Fruit fly (Drosophila melanogaster) whole organism, embryonic: ENCODE data around the gene Dup99B.

Experiments used
- Asciz ChIP-seq: fragments of 200-800 bp; sonication (Bioruptor generic); optimal IDR thresholded peaks from 2 replicates; lab custom pipeline; 2017; ENCODE audit warnings: missing biosample characterization, mild to moderate bottlenecking, missing genetic modification characterization, missing genetic modification reagents
- CG10462 ChIP-seq: fragments of 200-800 bp; sonication (Bioruptor generic); optimal IDR thresholded peaks from 2 replicates; lab custom pipeline; 2016; ENCODE audit warnings: missing biosample characterization, missing genetic modification characterization
- CG11398 ChIP-seq: fragments of 200-800 bp; sonication (Bioruptor generic); optimal IDR thresholded peaks from 2 replicates; lab custom pipeline; 2016; ENCODE audit warnings: missing biosample characterization, missing genetic modification characterization
- CG11695 ChIP-seq: fragments of 200-800 bp; sonication (Bioruptor generic); IDR thresholded peaks from 3 replicates; pipeline ENCODE4 v1.3.6; 2022; ENCODE audit warnings: missing biosample characterization, missing genetic modification characterization
- CG12155 ChIP-seq: fragments of 200-800 bp; sonication (Bioruptor generic); optimal IDR thresholded peaks from 3 replicates; lab custom pipeline; 2016; ENCODE audit warnings: missing biosample characterization, missing genetic modification characterization
- CG12236 ChIP-seq: fragments of 200-800 bp; sonication (Bioruptor generic); optimal IDR thresholded peaks from 2 replicates; lab custom pipeline; 2016; ENCODE audit warnings: missing biosample characterization, missing genetic modification characterization
- CG13775 ChIP-seq: fragments of 200-800 bp; sonication (Bioruptor generic); optimal IDR thresholded peaks from 3 replicates; lab custom pipeline; 2017; ENCODE audit warnings: missing biosample characterization, mild to moderate bottlenecking, missing genetic modification characterization
- CG15696 ChIP-seq: fragments of 200-800 bp; sonication (Bioruptor generic); optimal IDR thresholded peaks from 2 replicates; lab custom pipeline; 2019; ENCODE audit warnings: missing biosample characterization, mild to moderate bottlenecking, missing genetic modification characterization, moderate library complexity
- CG1603 ChIP-seq: fragments of 200-800 bp; sonication (Bioruptor generic); optimal IDR thresholded peaks from 2 replicates; lab custom pipeline; 2019; ENCODE audit warnings: missing biosample characterization, mild to moderate bottlenecking, missing genetic modification characterization, moderate library complexity
- CG17568 ChIP-seq: fragments of 200-800 bp; sonication (Bioruptor generic); optimal IDR thresholded peaks from 2 replicates; lab custom pipeline; 2018; ENCODE audit warnings: missing biosample characterization, mild to moderate bottlenecking, missing genetic modification characterization, moderate library complexity
- CG18476 ChIP-seq: fragments of 200-800 bp; sonication (Bioruptor generic); optimal IDR thresholded peaks from 2 replicates; lab custom pipeline; 2016; ENCODE audit warnings: missing biosample characterization, mild to moderate bottlenecking, missing genetic modification characterization
- CG2199 ChIP-seq: fragments of 200-800 bp; sonication (Bioruptor generic); IDR thresholded peaks from 3 replicates; pipeline ENCODE4 v1.3.6; 2022; ENCODE audit warnings: missing biosample characterization, missing genetic modification characterization
- CG30403 ChIP-seq: fragments of 200-800 bp; sonication (Bioruptor generic); optimal IDR thresholded peaks from 3 replicates; lab custom pipeline; 2016; ENCODE audit warnings: missing biosample characterization, missing genetic modification characterization
- CG31388 ChIP-seq: fragments of 200-800 bp; sonication (Bioruptor generic); optimal IDR thresholded peaks from 2 replicates; lab custom pipeline; 2016; ENCODE audit warnings: missing biosample characterization, missing genetic modification characterization
- CG3281 ChIP-seq: fragments of 200-800 bp; sonication (Bioruptor generic); optimal IDR thresholded peaks from 3 replicates; lab custom pipeline; 2017; ENCODE audit warnings: missing biosample characterization, mild to moderate bottlenecking, missing genetic modification characterization
- CG43689 ChIP-seq: fragments of 200-800 bp; sonication (Bioruptor generic); IDR thresholded peaks from 2 replicates; pipeline ENCODE4 v1.3.6; 2022; ENCODE audit warnings: missing biosample characterization, missing genetic modification characterization
- CG4820 ChIP-seq: fragments of 200-800 bp; sonication (Bioruptor generic); optimal IDR thresholded peaks from 3 replicates; lab custom pipeline; 2016; ENCODE audit warnings: missing biosample characterization, missing genetic modification characterization
- CG7839 ChIP-seq: fragments of 200-800 bp; sonication (Bioruptor generic); optimal IDR thresholded peaks from 3 replicates; lab custom pipeline; 2018; ENCODE audit warnings: missing biosample characterization, mild to moderate bottlenecking, missing genetic modification characterization, moderate library complexity
- Dad ChIP-seq: fragments of 200-800 bp; sonication (Bioruptor generic); optimal IDR thresholded peaks from 3 replicates; lab custom pipeline; 2016; ENCODE audit warnings: missing biosample characterization, missing genetic modification characterization
- Dip3 ChIP-seq: fragments of 200-800 bp; sonication (Bioruptor generic); optimal IDR thresholded peaks from 3 replicates; lab custom pipeline; 2016; ENCODE audit warnings: missing biosample characterization, missing genetic modification characterization
- Doc2 ChIP-seq: fragments of 200-800 bp; sonication (Bioruptor generic); IDR thresholded peaks from 2 replicates; pipeline ENCODE4 v1.3.6; 2022; ENCODE audit warnings: missing biosample characterization, missing genetic modification characterization
- ERR ChIP-seq: fragments of 200-800 bp; sonication (Bioruptor generic); optimal IDR thresholded peaks from 2 replicates; lab custom pipeline; 2016; ENCODE audit warnings: missing biosample characterization, missing genetic modification characterization
- Hmr ChIP-seq: fragments of 200-800 bp; sonication (Bioruptor generic); optimal IDR thresholded peaks from 3 replicates; lab custom pipeline; 2017; ENCODE audit warnings: mild to moderate bottlenecking, missing biosample characterization, missing genetic modification reagents, missing genetic modification characterization
- Jarid2 ChIP-seq: fragments of 200-800 bp; sonication (Bioruptor generic); optimal IDR thresholded peaks from 3 replicates; lab custom pipeline; 2017; ENCODE audit warnings: mild to moderate bottlenecking, missing biosample characterization, missing genetic modification reagents, missing genetic modification characterization
- Meics ChIP-seq: fragments of 200-800 bp; sonication (Bioruptor generic); optimal IDR thresholded peaks from 2 replicates; lab custom pipeline; 2017; ENCODE audit warnings: missing biosample characterization, mild to moderate bottlenecking, missing genetic modification characterization
- Six4 ChIP-seq: fragments of 200-800 bp; sonication (Bioruptor generic); optimal IDR thresholded peaks from 2 replicates; lab custom pipeline; 2016; ENCODE audit warnings: missing biosample characterization, missing genetic modification characterization
- Sox100B ChIP-seq: fragments of 200-800 bp; sonication (Bioruptor generic); optimal IDR thresholded peaks from 3 replicates; lab custom pipeline; 2018; ENCODE audit warnings: missing biosample characterization, mild to moderate bottlenecking, missing genetic modification characterization
- Tbp ChIP-seq: fragments of >200 bp; optimal IDR thresholded peaks from 2 replicates; lab custom pipeline; 2018; ENCODE audit warnings: missing biosample characterization, missing genetic modification characterization
- Xbp1 ChIP-seq: fragments of 200-800 bp; sonication (Bioruptor generic); optimal IDR thresholded peaks from 3 replicates; lab custom pipeline; 2016; ENCODE audit warnings: missing biosample characterization, mild to moderate bottlenecking, missing genetic modification characterization
- Xrp1 ChIP-seq: fragments of 200-800 bp; sonication (Bioruptor generic); IDR thresholded peaks from 2 replicates; pipeline ENCODE4 v1.3.6; 2022; ENCODE audit warnings: missing biosample characterization, missing genetic modification characterization
- YL-1 ChIP-seq: fragments of 200-800 bp; sonication (Bioruptor generic); optimal IDR thresholded peaks from 3 replicates; lab custom pipeline; 2017; ENCODE audit warnings: missing biosample characterization, mild to moderate bottlenecking, missing genetic modification characterization
- bigmax ChIP-seq: fragments of 200-800 bp; sonication (Bioruptor generic); optimal IDR thresholded peaks from 2 replicates; lab custom pipeline; 2018; ENCODE audit warnings: missing biosample characterization, mild to moderate bottlenecking, missing genetic modification characterization
- ci ChIP-seq: fragments of 200-800 bp; sonication (Bioruptor generic); IDR thresholded peaks from 3 replicates; pipeline ENCODE4 v1.3.6; 2022; ENCODE audit warnings: missing biosample characterization, missing genetic modification characterization
- corto ChIP-seq: fragments of 200-800 bp; sonication (Bioruptor generic); optimal IDR thresholded peaks from 2 replicates; lab custom pipeline; 2016; ENCODE audit warnings: missing biosample characterization, mild to moderate bottlenecking, missing genetic modification characterization, moderate library complexity
- fd96Cb ChIP-seq: fragments of 200-800 bp; sonication (Bioruptor generic); optimal IDR thresholded peaks from 2 replicates; lab custom pipeline; 2018; ENCODE audit warnings: missing biosample characterization, mild to moderate bottlenecking, missing genetic modification characterization, moderate library complexity
- gfzf ChIP-seq: fragments of 200-800 bp; sonication (Bioruptor generic); optimal IDR thresholded peaks from 2 replicates; lab custom pipeline; 2016; ENCODE audit warnings: missing biosample characterization, mild to moderate bottlenecking, missing genetic modification characterization, moderate library complexity
- her ChIP-seq: fragments of 200-800 bp; sonication (Bioruptor generic); optimal IDR thresholded peaks from 2 replicates; lab custom pipeline; 2016; ENCODE audit warnings: missing biosample characterization, missing genetic modification characterization
- hth ChIP-seq: fragments of >200 bp; optimal IDR thresholded peaks from 2 replicates; lab custom pipeline; 2017; ENCODE audit warnings: inconsistent platforms
- ind ChIP-seq: fragments of 200-800 bp; sonication (Bioruptor generic); optimal IDR thresholded peaks from 3 replicates; lab custom pipeline; 2016; ENCODE audit warnings: missing biosample characterization, missing genetic modification characterization
- kah ChIP-seq: fragments of 200-800 bp; sonication (Bioruptor generic); optimal IDR thresholded peaks from 2 replicates; lab custom pipeline; 2018; ENCODE audit warnings: missing biosample characterization, mild to moderate bottlenecking, missing genetic modification characterization
- lbe ChIP-seq: fragments of 200-800 bp; sonication (Bioruptor generic); optimal IDR thresholded peaks from 2 replicates; lab custom pipeline; 2016; ENCODE audit warnings: missing biosample characterization, mild to moderate bottlenecking, missing genetic modification characterization
- org-1 ChIP-seq: fragments of 200-800 bp; sonication (Bioruptor generic); optimal IDR thresholded peaks from 2 replicates; lab custom pipeline; 2017; ENCODE audit warnings: missing biosample characterization, missing genetic modification characterization
- rib ChIP-seq: fragments of 200-800 bp; sonication (Bioruptor generic); IDR thresholded peaks from 2 replicates; pipeline ENCODE4 v1.3.6; 2022; ENCODE audit warnings: missing biosample characterization, missing genetic modification characterization
- sens ChIP-seq: fragments of 200-800 bp; sonication (Bioruptor generic); peaks from one replicate; lab custom pipeline; 2016; ENCODE audit warnings: missing biosample characterization, missing genetic modification characterization
- sens-2 ChIP-seq: fragments of 200-800 bp; sonication (Bioruptor generic); IDR thresholded peaks from 2 replicates; pipeline ENCODE4 v1.3.6; 2022; ENCODE audit warnings: missing biosample characterization, missing genetic modification characterization
- sim ChIP-seq: fragments of 200-800 bp; sonication (Bioruptor generic); IDR thresholded peaks from 2 replicates; pipeline ENCODE4 v1.3.6; 2022; ENCODE audit warnings: missing biosample characterization, missing genetic modification characterization
- sisA ChIP-seq: fragments of 200-800 bp; sonication (Bioruptor generic); IDR thresholded peaks from 2 replicates; pipeline ENCODE4 v1.3.6; 2022; ENCODE audit warnings: missing biosample characterization, missing genetic modification characterization
- vfl ChIP-seq: fragments of 200-800 bp; sonication (Bioruptor generic); optimal IDR thresholded peaks from 2 replicates; lab custom pipeline; 2016; ENCODE audit warnings: missing biosample characterization, missing genetic modification characterization
- vnd ChIP-seq: fragments of 200-800 bp; sonication (Bioruptor generic); IDR thresholded peaks from 3 replicates; pipeline ENCODE4 v1.3.6; 2022; ENCODE audit warnings: missing biosample characterization, missing genetic modification characterization; ENCODE audit not compliant: partially characterized antibody
- zen ChIP-seq: fragments of 200-800 bp; sonication (Bioruptor generic); optimal IDR thresholded peaks from 3 replicates; lab custom pipeline; 2018; ENCODE audit warnings: missing biosample characterization, mild to moderate bottlenecking, missing genetic modification characterization, moderate library complexity
- zf30C ChIP-seq: fragments of 200-800 bp; sonication (Bioruptor generic); optimal IDR thresholded peaks from 3 replicates; lab custom pipeline; 2018; ENCODE audit warnings: missing biosample characterization, mild to moderate bottlenecking, missing genetic modification characterization
- zfh1 ChIP-seq: fragments of 200-800 bp; sonication (Bioruptor generic); IDR thresholded peaks from 3 replicates; pipeline ENCODE4 v1.3.6; 2022; ENCODE audit warnings: missing biosample characterization, missing genetic modification characterization

Dup99B gene

dm6 chr3R:29690539-29690852, 24.7 kb downstream of the Dup99B start (continued):
- TF ChIP-seq CG10462 (GFP tag; lab: Kevin White, UChicago) (no peak), sens-2 (GFP tag; lab: Robert Waterston, UW) (no peak), rib (GFP tag; lab: Robert Waterston, UW) (no peak), fd96Cb (tag; lab: Kevin White, UChicago) (peak; percentile 59), Tbp (GFP tag; lab: Kevin White, UChicago) (no peak), lbe (GFP tag; lab: Kevin White, UChicago) (no peak), CG18476 (GFP tag; lab: Kevin White, UChicago) (peak; percentile 2), Dad (GFP tag; lab: Kevin White, UChicago) (no peak), Dip3 (no peak), CG2199 (GFP tag; lab: Robert Waterston, UW) (no peak), CG12236 (GFP tag; lab: Kevin White, UChicago) (no peak), CG7839 (tag; lab: Kevin White, UChicago) (peak; percentile 58), ind (GFP tag; lab: Kevin White, UChicago) (peak; percentile 19), org-1 (GFP tag; lab: Kevin White, UChicago) (no peak), hth (lab: Kevin White, UChicago) (no peak), gfzf (no peak), Jarid2 (GFP tag; lab: Kevin White, UChicago) (no peak), CG31388 (no peak), YL-1 (GFP tag; lab: Kevin White, UChicago) (no peak), zen (tag; lab: Kevin White, UChicago) (no peak), vnd (GFP tag; lab: Robert Waterston, UW) (no peak), CG11398 (GFP tag; lab: Kevin White, UChicago) (no peak), sim (GFP tag; lab: Robert Waterston, UW) (0 out of 2 replicates have a peak, but pooled peaks have one; percentile 44), CG12155 (GFP tag; lab: Kevin White, UChicago) (no peak), CG11695 (GFP tag; lab: Robert Waterston, UW) (no peak), Six4 (GFP tag; lab: Kevin White, UChicago) (peak; percentile 7), vfl (no peak), Hmr (GFP tag; lab: Kevin White, UChicago) (peak; percentile 24), bigmax (GFP tag; lab: Kevin White, UChicago) (no peak), CG4820 (GFP tag; lab: Kevin White, UChicago) (peak; percentile 24), corto (GFP tag; lab: Kevin White, UChicago) (no peak), CG30403 (GFP tag; lab: Kevin White, UChicago) (peak; percentile 50), sisA (GFP tag; lab: Robert Waterston, UW) (peak; percentile 54), CG43689 (GFP tag; lab: Robert Waterston, UW) (peak; percentile 30; the same call in 1 of the 2 replicates), ci (GFP tag; lab: Robert Waterston, UW) (no peak), ERR (GFP tag; lab: Kevin White, UChicago) (no peak), CG13775 (GFP tag; lab: Kevin White, UChicago) (peak; percentile 34), Xrp1 (GFP tag; lab: Robert Waterston, UW) (peak; percentile 40; the same call in 1 of the 2 replicates), Asciz (GFP tag; lab: Kevin White, UChicago) (peak; percentile 39), zf30C (GFP tag; lab: Kevin White, UChicago) (peak; percentile 53), Xbp1 (peak; percentile 37), Doc2 (no peak), CG3281 (GFP tag; lab: Kevin White, UChicago) (no peak), Meics (GFP tag; lab: Kevin White, UChicago) (no peak), her (GFP tag; lab: Kevin White, UChicago) (no peak), kah (GFP tag; lab: Kevin White, UChicago) (no peak), zfh1 (GFP tag; lab: Robert Waterston, UW) (peak; percentile 33; the same call in 1 of the 3 replicates), Sox100B (GFP tag; lab: Kevin White, UChicago) (peak; percentile 47), CG17568 (GFP tag; lab: Kevin White, UChicago) (peak; percentile 8), sens (GFP tag; lab: Kevin White, UChicago) (peak; percentile 95), CG1603 (tag; lab: Kevin White, UChicago) (peak; percentile 71), CG15696 (peak; percentile 28)
